Fruit fly (Drosophila melanogaster) whole organism, adult: ENCODE data around the gene ZnT33D.

Experiments
- CG11617 ChIP-seq: fragments of 200-800 bp; sonication (Bioruptor generic); optimal IDR thresholded peaks from 2 replicates; lab custom pipeline; 2017; ENCODE audit warnings: mild to moderate bottlenecking, missing biosample characterization, missing genetic modification reagents, missing genetic modification characterization
- CG12768 ChIP-seq: fragments of 200-800 bp; sonication (Bioruptor generic); optimal IDR thresholded peaks from 2 replicates; lab custom pipeline; 2017; ENCODE audit warnings: missing biosample characterization, missing genetic modification characterization, mild to moderate bottlenecking, moderate library complexity, missing genetic modification reagents
- CG14711 ChIP-seq: fragments of 200-800 bp; sonication (Bioruptor generic); optimal IDR thresholded peaks from 2 replicates; lab custom pipeline; 2018; ENCODE audit warnings: missing biosample characterization, mild to moderate bottlenecking, missing genetic modification characterization, moderate library complexity
- CG1620 ChIP-seq: fragments of 200-800 bp; sonication (Bioruptor generic); optimal IDR thresholded peaks from 2 replicates; lab custom pipeline; 2016; ENCODE audit warnings: missing biosample characterization, missing genetic modification characterization
- CG33017 ChIP-seq: fragments of 200-800 bp; sonication (Bioruptor generic); optimal IDR thresholded peaks from 2 replicates; lab custom pipeline; 2018; ENCODE audit warnings: missing biosample characterization, mild to moderate bottlenecking, missing genetic modification characterization, moderate library complexity
- Crg-1 ChIP-seq: fragments of 200-800 bp; sonication (Bioruptor generic); optimal IDR thresholded peaks from 2 replicates; lab custom pipeline; 2016; ENCODE audit warnings: missing biosample characterization, missing genetic modification characterization
- Hr96 ChIP-seq: fragments of 200-800 bp; sonication (Bioruptor generic); optimal IDR thresholded peaks from 2 replicates; lab custom pipeline; 2016; ENCODE audit warnings: missing biosample characterization, missing genetic modification characterization
- Mnt ChIP-seq: fragments of 200-800 bp; sonication (Bioruptor generic); optimal IDR thresholded peaks from 2 replicates; lab custom pipeline; 2016; ENCODE audit warnings: missing biosample characterization, mild to moderate bottlenecking, missing genetic modification characterization
- bab1 ChIP-seq: fragments of 200-800 bp; sonication (Bioruptor generic); optimal IDR thresholded peaks from 3 replicates; lab custom pipeline; 2019; ENCODE audit warnings: missing biosample characterization, mild to moderate bottlenecking, missing genetic modification characterization, moderate library complexity
- cnc ChIP-seq, 2 experiments: fragments of >200 bp; optimal IDR thresholded peaks; 2 replicates each; lab custom pipeline; 2017
- ovo ChIP-seq: fragments of 200-800 bp; sonication (Bioruptor generic); optimal IDR thresholded peaks from 2 replicates; lab custom pipeline; 2016; ENCODE audit warnings: missing biosample characterization, missing genetic modification characterization
- pad ChIP-seq: fragments of 200-800 bp; sonication (Bioruptor generic); optimal IDR thresholded peaks from 3 replicates; lab custom pipeline; 2017; ENCODE audit warnings: missing biosample characterization, missing genetic modification characterization, mild to moderate bottlenecking, moderate library complexity, missing genetic modification reagents
- tj ChIP-seq: fragments of 200-800 bp; sonication (Bioruptor generic); optimal IDR thresholded peaks from 3 replicates; lab custom pipeline; 2017; ENCODE audit warnings: missing biosample characterization, mild to moderate bottlenecking, missing genetic modification characterization, moderate library complexity
- toe ChIP-seq: fragments of 200-800 bp; sonication (Bioruptor generic); optimal IDR thresholded peaks from 2 replicates; lab custom pipeline; 2016; ENCODE audit warnings: missing biosample characterization, missing genetic modification characterization

dm6 chr2L:12170250-12170649 is 6.2 kb downstream of the ZnT33D start, which contains the start of gene CG17217:
- TF ChIP-seq CG14711 (tag; lab: Kevin White, UChicago) (no peak), Crg-1 (GFP tag; lab: Kevin White, UChicago) (no peak), Hr96 (GFP tag; lab: Kevin White, UChicago) (no peak), CG1620 (no peak), tj (GFP tag; lab: Kevin White, UChicago) (no peak), CG33017 (tag; lab: Kevin White, UChicago) (no peak), CG12768 (GFP tag; lab: Kevin White, UChicago) (no peak), Mnt (GFP tag; lab: Kevin White, UChicago) (no peak), cnc (optimal IDR thresholded peaks at IDR 0.05; lab: Kevin White, UChicago) (no peak), toe (GFP tag; lab: Kevin White, UChicago) (no peak), pad (GFP tag; lab: Kevin White, UChicago) (no peak), bab1 (no peak), CG11617 (no peak), ovo (no peak)
